Worm (Caenorhabditis elegans) whole organism, L4/young adult: ENCODE data around the gene F09F7.5.

Source experiments
- W03F9.2 ChIP-seq: fragments of 150-350 bp; optimal IDR thresholded peaks from 2 replicates; lab custom pipeline; 2014; ENCODE audit warnings: missing biosample characterization, missing genetic modification characterization
- dao-5 ChIP-seq: sonication (generic microtip); optimal IDR thresholded peaks from 2 replicates; lab custom pipeline; 2016; ENCODE audit warnings: missing genotype, missing genetic modification characterization, moderate library complexity, missing compliant biosample characterization
- him-1 ChIP-seq: sonication (generic microtip); optimal IDR thresholded peaks from 2 replicates; lab custom pipeline; 2016; ENCODE audit warnings: missing genotype, missing genetic modification reagents, missing genetic modification characterization, missing compliant biosample characterization

ce11 chrIII:5498973-5499372, 47.8 kb upstream of the F09F7.5 start, which contains the start of gene R02F2.9:
- TF ChIP-seq him-1 (tag; lab: Kevin White, UChicago), result no peak
- TF ChIP-seq dao-5 (tag; lab: Kevin White, UChicago), result no peak
- TF ChIP-seq W03F9.2 (tag; lab: Kevin White, UChicago), result no peak
